Fruit fly (Drosophila melanogaster) ovary, adult (tissue): ENCODE data around the gene CG32055.

ENCODE experiments used
- CG17801 ChIP-seq: fragments of 200-800 bp; optimal IDR thresholded peaks from 2 replicates; lab custom pipeline; 2019; ENCODE audit warnings: missing biosample characterization, mild to moderate bottlenecking, missing genetic modification characterization, moderate library complexity; ENCODE audit not compliant: partially characterized antibody

Gene CG32055

dm6 chr3L:10224470-10225213 is 4.7 kb upstream of the CG32055 start:
- TF ChIP-seq CG17801 (GFP tag; lab: Kevin White, UChicago), result no peak

dm6 chr3L:10223397-10223796 is 3.4 kb upstream of the CG32055 start:
- TF ChIP-seq CG17801 (GFP tag; lab: Kevin White, UChicago), result no peak

dm6 chr3L:10215365-10215764 is 4.6 kb downstream of the CG32055 start, which contains the start of gene CG8065:
Gene CG8065, plus strand, starts transcription at chr3L:10215665.
- no peak for TF ChIP-seq CG17801 (GFP tag; lab: Kevin White, UChicago)

dm6 chr3L:10206226-10206968 is 13.6 kb downstream of the CG32055 start:
- TF ChIP-seq CG17801 (GFP tag; lab: Kevin White, UChicago), result no peak

dm6 chr3L:10205823-10206222 is 14.1 kb downstream of the CG32055 start:
- TF ChIP-seq CG17801 (GFP tag; lab: Kevin White, UChicago), result no peak

dm6 chr3L:10204669-10205068 is 15.3 kb downstream of the CG32055 start:
- TF ChIP-seq CG17801 (GFP tag; lab: Kevin White, UChicago), result no peak

- TF ChIP-seq CG17801 (GFP tag; lab: Kevin White, UChicago), result no peak
These were observed 18.3 kb downstream of the CG32055 start, which contains the start of gene ect for dm6 chr3L:10201655-10202054. Gene ect, minus strand, starts transcription at chr3L:10201837.

dm6 chr3L:10199644-10200043 is 20.3 kb downstream of the CG32055 start:
- no peak for TF ChIP-seq CG17801 (GFP tag; lab: Kevin White, UChicago)

- TF ChIP-seq CG17801 (GFP tag; lab: Kevin White, UChicago), result no peak
These were observed 21.4 kb downstream of the CG32055 start for dm6 chr3L:10198571-10198970.

- TF ChIP-seq CG17801 (GFP tag; lab: Kevin White, UChicago), result no peak
These were observed 22.6 kb downstream of the CG32055 start for dm6 chr3L:10197360-10197759.

dm6 chr3L:10189179-10189578 is 30.8 kb downstream of the CG32055 start:
- no peak for TF ChIP-seq CG17801 (GFP tag; lab: Kevin White, UChicago)

dm6 chr3L:10186893-10187292 is 33.1 kb downstream of the CG32055 start:
- TF ChIP-seq CG17801 (GFP tag; lab: Kevin White, UChicago), result no peak

- no peak for TF ChIP-seq CG17801 (GFP tag; lab: Kevin White, UChicago)
These were observed 34.0 kb downstream of the CG32055 start, which contains the start of gene dpr10 for dm6 chr3L:10185924-10186323. Gene dpr10, minus strand, starts transcription at chr3L:10186108.
